Worm (Caenorhabditis elegans) whole organism, L4 larva: ENCODE results near the gene F43C9.1.
A peak's percentile ranks its signal among the peaks of the same experiment; 100 is the strongest.

Experiments used
- ZK546.5 ChIP-seq, 2 experiments: sonication (generic microtip); optimal IDR thresholded peaks; 2 replicates each; lab custom pipeline; 2017; ENCODE audit warnings: missing biosample characterization in 2 of 2, missing genetic modification characterization in 2 of 2
- aha-1 ChIP-seq: fragments of 150-350 bp; peaks from one replicate; lab custom pipeline; 2014; ENCODE audit warnings: missing biosample characterization, missing genetic modification characterization
- dmd-8 ChIP-seq: fragments of 200-800 bp; sonication (Bioruptor generic); IDR thresholded peaks from 2 replicates; pipeline ENCODE4 v1.3.6; 2022; ENCODE audit warnings: missing genetic modification characterization, missing compliant biosample characterization
- dve-1 ChIP-seq: sonication (generic microtip); optimal IDR thresholded peaks from 2 replicates; lab custom pipeline; 2017; ENCODE audit warnings: antibody characterized with exemption, mild to moderate bottlenecking, missing genetic modification characterization, missing compliant biosample characterization; ENCODE audit not compliant: insufficient read depth
- lin-38 ChIP-seq: fragments of 200-800 bp; sonication (Bioruptor generic); IDR thresholded peaks from 2 replicates; pipeline ENCODE4 v1.3.6; 2022; ENCODE audit warnings: missing genetic modification reagents, missing genetic modification characterization, missing compliant biosample characterization
- mes-2 ChIP-seq: sonication (generic microtip); optimal IDR thresholded peaks from 2 replicates; lab custom pipeline; 2016; ENCODE audit warnings: missing genotype, mild to moderate bottlenecking, missing genetic modification characterization, missing compliant biosample characterization; ENCODE audit not compliant: poor library complexity, severe bottlenecking
- tag-97 ChIP-seq: fragments of 200-800 bp; sonication (Bioruptor generic); IDR thresholded peaks from 2 replicates; pipeline ENCODE4 v1.3.6; 2022; ENCODE audit warnings: missing genetic modification characterization, missing compliant biosample characterization
- unc-62 ChIP-seq, 3 experiments: fragments of 150-350 bp in 1 of 3; sonication (generic microtip); optimal IDR thresholded peaks in 2 of 3; peaks in 1 of 3; 1 replicate in 1 of 3; 2 replicates in 2 of 3; lab custom pipeline; 2014 to 2017; ENCODE audit warnings: missing biosample characterization in 3 of 3, missing genetic modification characterization in 3 of 3, missing genetic modification reagents in 3 of 3, missing genotype in 1 of 3
- ztf-11 ChIP-seq: fragments of 150-350 bp; optimal IDR thresholded peaks from 2 replicates; lab custom pipeline; 2014; ENCODE audit warnings: missing biosample characterization, missing genetic modification characterization

ce11 chrX:4795329-4795728, 2.2 kb downstream of the F43C9.1 start:
- TF ChIP-seq dmd-8 (GFP tag; lab: Robert Waterston, UW) (no peak), mes-2 (tag; lab: Kevin White, UChicago) (no peak), ZK546.5 (tag; optimal IDR thresholded peaks at IDR 0.05; lab: Kevin White, UChicago) (no peak), ztf-11 (tag; lab: Kevin White, UChicago) (no peak), tag-97 (GFP tag; lab: Robert Waterston, UW) (no peak), dve-1 (peak; percentile 85), lin-38 (GFP tag; lab: Robert Waterston, UW) (no peak), aha-1 (tag; lab: Kevin White, UChicago) (no peak), unc-62 (GFP tag; optimal IDR thresholded peaks at IDR 0.05 in 1 of 2; lab: Kevin White, UChicago) (no peak), unc-62 (tag; optimal IDR thresholded peaks at IDR 0.05; lab: Kevin White, UChicago) (no peak)
